Worm (Caenorhabditis elegans): ENCODE results near the gene str-256.
A peak's percentile ranks its signal among the peaks of the same experiment; 100 is the strongest.

str-256 gene

ce11 chrV:500535-500934, 595 bp downstream of the str-256 start:
- TF ChIP-seq lin-39 (tag; optimal IDR thresholded peaks at IDR 0.05) (no peak), nhr-23 (tag; optimal IDR thresholded peaks at IDR 0.05) (no peak), nhr-11 (tag; optimal IDR thresholded peaks at IDR 0.05) (no peak), nhr-12 (tag; optimal IDR thresholded peaks at IDR 0.05) (no peak), elt-2 (tag; optimal IDR thresholded peaks at IDR 0.05) (no peak), fkh-10 (GFP tag; optimal IDR thresholded peaks at IDR 0.05) (no peak), nhr-237 (tag; optimal IDR thresholded peaks at IDR 0.05) (no peak)

ce11 chrV:497399-497798, 3.7 kb downstream of the str-256 start, which contains the start of gene T01G6.1:
Gene T01G6.1, plus strand, starts transcription at chrV:497699.
- TF ChIP-seq fkh-2 (tag; optimal IDR thresholded peaks at IDR 0.05): no peak
- TF ChIP-seq ceh-9 (tag; optimal IDR thresholded peaks at IDR 0.05): no peak
- TF ChIP-seq nfya-1 (tag; optimal IDR thresholded peaks at IDR 0.05; ENCODE audit: insufficient read depth): no peak
- TF ChIP-seq egl-27 (tag; optimal IDR thresholded peaks at IDR 0.05): no peak

- TF ChIP-seq nhr-23 (tag; optimal IDR thresholded peaks at IDR 0.05) (peak; percentile 30), pqm-1 (tag; optimal IDR thresholded peaks at IDR 0.05) (peak; percentile 30), elt-3 (tag; optimal IDR thresholded peaks at IDR 0.05) (peak in 2 of 3 experiments; percentile 33 to 43), lin-39 (tag; optimal IDR thresholded peaks at IDR 0.05) (no peak), lin-15B (tag; optimal IDR thresholded peaks at IDR 0.05) (no peak), ZK546.5 (tag; optimal IDR thresholded peaks at IDR 0.05) (no peak), elt-1 (tag; optimal IDR thresholded peaks at IDR 0.05) (no peak), elt-2 (tag; optimal IDR thresholded peaks at IDR 0.05) (peak; percentile 70), ceh-28 (tag; optimal IDR thresholded peaks at IDR 0.05) (peak; percentile 66), nfya-1 (tag; optimal IDR thresholded peaks at IDR 0.05; ENCODE audit: insufficient read depth) (no peak), ceh-9 (tag; optimal IDR thresholded peaks at IDR 0.05) (no peak), pha-4 (tag; optimal IDR thresholded peaks at IDR 0.05) (peak; percentile 47), jun-1 (tag; optimal IDR thresholded peaks at IDR 0.05) (peak; percentile 40)
Measured at ce11 chrV:494284-494683, 6.8 kb downstream of the str-256 start, which contains the start of gene nhr-131. Gene nhr-131, plus strand, starts transcription at chrV:494370.

- TF ChIP-seq pha-4 (tag; optimal IDR thresholded peaks at IDR 0.05) (no peak), nhr-76 (tag; optimal IDR thresholded peaks at IDR 0.05) (no peak), nhr-77 (tag; optimal IDR thresholded peaks at IDR 0.05) (no peak), nhr-25 (tag; optimal IDR thresholded peaks at IDR 0.05) (no peak), R02D3.7 (tag; optimal IDR thresholded peaks at IDR 0.05) (no peak), pqm-1 (tag; optimal IDR thresholded peaks at IDR 0.05) (no peak), fkh-2 (tag; optimal IDR thresholded peaks at IDR 0.05) (no peak), unc-62 (GFP tag; optimal IDR thresholded peaks at IDR 0.05) (no peak), aly-2 (tag; optimal IDR thresholded peaks at IDR 0.05) (no peak), snpc-4 (tag; optimal IDR thresholded peaks at IDR 0.05) (no peak), hmg-11 (tag; optimal IDR thresholded peaks at IDR 0.05) (no peak), ceh-28 (tag; optimal IDR thresholded peaks at IDR 0.05) (no peak), fkh-10 (GFP tag; optimal IDR thresholded peaks at IDR 0.05) (no peak), mml-1 (tag; optimal IDR thresholded peaks at IDR 0.05) (no peak), lsy-12 (tag; optimal IDR thresholded peaks at IDR 0.05) (no peak), ztf-4 (tag; optimal IDR thresholded peaks at IDR 0.05) (no peak), ztf-11 (tag; optimal IDR thresholded peaks at IDR 0.05) (no peak)
Measured at ce11 chrV:491432-491831, 9.7 kb downstream of the str-256 start, which contains the start of gene str-196. Gene str-196, plus strand, starts transcription at chrV:491732.

- no peak for TF ChIP-seq zag-1 (tag; optimal IDR thresholded peaks at IDR 0.05)
- TF ChIP-seq lin-39 (tag; optimal IDR thresholded peaks at IDR 0.05): no peak
- peak; percentile 6 for TF ChIP-seq pqm-1 (tag; optimal IDR thresholded peaks at IDR 0.05)
- no peak for TF ChIP-seq lin-15B (tag; optimal IDR thresholded peaks at IDR 0.05)
- TF ChIP-seq egl-5 (tag; optimal IDR thresholded peaks at IDR 0.05): no peak
- no peak for TF ChIP-seq nfya-1 (tag; optimal IDR thresholded peaks at IDR 0.05; ENCODE audit: insufficient read depth)
- TF ChIP-seq daf-12 (tag; optimal IDR thresholded peaks at IDR 0.05): no peak
- no peak for TF ChIP-seq tbx-2 (tag; optimal IDR thresholded peaks at IDR 0.05)
- no peak for TF ChIP-seq skn-1 (tag; optimal IDR thresholded peaks at IDR 0.05)
- peak; percentile 39 for TF ChIP-seq elt-2 (tag; optimal IDR thresholded peaks at IDR 0.05)
- TF ChIP-seq nhr-28 (tag; optimal IDR thresholded peaks at IDR 0.05): no peak
- TF ChIP-seq nhr-67 (tag; optimal IDR thresholded peaks at IDR 0.05): no peak
- no peak for TF ChIP-seq mml-1 (tag; optimal IDR thresholded peaks at IDR 0.05)
- no peak for TF ChIP-seq nhr-23 (tag; optimal IDR thresholded peaks at IDR 0.05)
Measured at ce11 chrV:489320-489719, 11.8 kb downstream of the str-256 start, which contains the start of gene nhr-106. Gene nhr-106, plus strand, starts transcription at chrV:489620.

Measured in whole organism, L3 larva.